Fruit fly (Drosophila melanogaster): ENCODE results near the gene CG43895.
A peak's percentile ranks its signal among the peaks of the same experiment; 100 is the strongest.

Gene CG43895

DNA sequence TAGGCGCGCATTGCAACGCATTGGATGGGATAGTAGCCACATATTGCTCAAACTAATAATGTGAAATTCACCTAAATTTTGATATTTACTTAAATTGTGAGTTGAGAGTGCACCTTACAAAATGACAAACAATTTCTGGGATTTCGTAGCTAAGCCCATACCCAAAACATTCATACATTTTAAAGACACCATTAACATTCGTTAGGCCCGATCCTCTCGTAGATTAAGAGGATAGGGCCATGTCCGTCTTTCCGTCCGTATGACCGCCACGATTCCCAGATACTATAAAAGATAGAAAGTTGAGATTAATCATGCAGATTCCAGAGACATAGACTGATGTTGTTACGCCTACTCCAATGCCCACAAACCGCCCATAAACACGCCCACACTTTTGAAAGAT is at the start of gene CG43895:
CG43895 (minus strand) TSS at position 101 of the 400 bp plus-strand sequence.
- TF ChIP-seq Blimp-1 (GFP tag; optimal IDR thresholded peaks at IDR 0.05) (no peak), Ets21C (GFP tag; optimal IDR thresholded peaks at IDR 0.05) (no peak), CG11762 (GFP tag; optimal IDR thresholded peaks at IDR 0.05; ENCODE audit: insufficient read depth) (no peak), CG11902 (GFP tag; optimal IDR thresholded peaks at IDR 0.05) (no peak), CG32006 (GFP tag; optimal IDR thresholded peaks at IDR 0.05) (no peak), fd85E (GFP tag; optimal IDR thresholded peaks at IDR 0.05) (no peak), Smox (GFP tag; optimal IDR thresholded peaks at IDR 0.05) (no peak), achi (GFP tag; optimal IDR thresholded peaks at IDR 0.05) (no peak)

DNA sequence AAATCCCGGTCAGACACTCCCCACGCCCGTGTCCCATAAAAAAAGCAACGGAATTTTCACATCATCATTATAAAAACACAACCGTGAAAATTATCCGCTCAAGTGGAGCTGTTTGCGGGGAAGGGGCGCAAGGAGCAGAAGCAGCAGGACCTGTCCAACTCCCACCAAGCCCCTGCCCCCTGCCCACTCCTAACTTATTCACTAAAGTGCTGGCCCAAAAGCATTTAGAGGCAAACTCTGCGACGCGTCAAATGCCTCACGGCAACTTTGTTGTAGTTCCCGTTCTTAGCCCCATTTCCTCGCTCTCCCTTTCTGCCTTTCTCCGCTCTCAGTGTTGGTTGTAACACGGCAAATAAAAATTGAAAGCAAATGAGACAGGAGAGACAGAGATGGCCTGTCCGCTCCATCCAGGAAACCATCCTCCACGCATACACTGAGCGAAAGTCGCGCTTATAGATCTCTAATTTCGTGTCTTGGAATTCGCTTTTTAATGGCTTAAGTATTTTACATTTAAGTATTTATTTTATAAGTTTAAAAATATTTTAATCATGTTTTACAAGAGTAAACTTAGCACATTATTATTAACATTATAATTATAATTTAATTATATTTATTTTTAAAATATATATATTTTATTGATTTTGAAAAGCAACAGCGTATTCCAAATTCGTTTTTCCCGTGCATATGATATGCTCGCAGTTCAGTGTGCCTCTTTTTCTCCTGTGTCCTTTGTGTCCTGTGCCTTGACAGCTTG is 46.0 kb upstream of the CG43895 start:
- TF ChIP-seq CG6163 (GFP tag; IDR thresholded peaks at IDR 0.05): no peak
- no peak for TF ChIP-seq Sox14 (GFP tag; optimal IDR thresholded peaks at IDR 0.05)
- no peak for TF ChIP-seq svp (GFP tag)
- TF ChIP-seq Smox (GFP tag; optimal IDR thresholded peaks at IDR 0.05): no peak
- no peak for TF ChIP-seq lz (GFP tag; optimal IDR thresholded peaks at IDR 0.05)
- no peak for TF ChIP-seq dac (GFP tag; optimal IDR thresholded peaks at IDR 0.05)
- no peak for TF ChIP-seq CG1621 (tag; optimal IDR thresholded peaks at IDR 0.05)
- no peak for TF ChIP-seq Lpt (GFP tag; optimal IDR thresholded peaks at IDR 0.05)
- TF ChIP-seq CG11762 (GFP tag; optimal IDR thresholded peaks at IDR 0.05; ENCODE audit: insufficient read depth): no peak
- no peak for TF ChIP-seq CG15336 (GFP tag; IDR thresholded peaks at IDR 0.05)
- no peak for TF ChIP-seq CG6276 (GFP tag; optimal IDR thresholded peaks at IDR 0.05)
- TF ChIP-seq CG10669 (GFP tag; optimal IDR thresholded peaks at IDR 0.05): no peak
- no peak for TF ChIP-seq CG4318 (GFP tag; optimal IDR thresholded peaks at IDR 0.05)
- TF ChIP-seq CG3919 (GFP tag; optimal IDR thresholded peaks at IDR 0.05): no peak
- TF ChIP-seq vri (GFP tag; optimal IDR thresholded peaks at IDR 0.05): no peak
- TF ChIP-seq Eip78C (GFP tag): peak; percentile 50
- peak in 1 of 2 experiments; percentile 4 for TF ChIP-seq ss (GFP tag; optimal IDR thresholded peaks at IDR 0.05)
- TF ChIP-seq CG32006 (GFP tag; optimal IDR thresholded peaks at IDR 0.05): peak; percentile 48
- no peak for TF ChIP-seq fd59A (GFP tag; optimal IDR thresholded peaks at IDR 0.05)
- no peak for TF ChIP-seq pdm3 (GFP tag; optimal IDR thresholded peaks at IDR 0.05)
- TF ChIP-seq CG3032 (tag; optimal IDR thresholded peaks at IDR 0.05): peak; percentile 23
- TF ChIP-seq Eip75B (GFP tag; optimal IDR thresholded peaks at IDR 0.05): no peak
- TF ChIP-seq OdsH (GFP tag; optimal IDR thresholded peaks at IDR 0.05): no peak
- peak; percentile 15 for TF ChIP-seq dsx (GFP tag; optimal IDR thresholded peaks at IDR 0.05; ENCODE audit: poor library complexity, severe bottlenecking)
- TF ChIP-seq Ets21C (GFP tag; optimal IDR thresholded peaks at IDR 0.05): no peak
- TF ChIP-seq fd85E (GFP tag; optimal IDR thresholded peaks at IDR 0.05): no peak
- TF ChIP-seq CG10631 (GFP tag; optimal IDR thresholded peaks at IDR 0.05): peak; percentile 36
- no peak for TF ChIP-seq CG16779 (tag; optimal IDR thresholded peaks at IDR 0.05)
- TF ChIP-seq Hr39 (GFP tag; optimal IDR thresholded peaks at IDR 0.05): no peak
- no peak for TF ChIP-seq CG11902 (GFP tag; optimal IDR thresholded peaks at IDR 0.05)
- TF ChIP-seq Gug (GFP tag; IDR thresholded peaks at IDR 0.05): no peak
- no peak for TF ChIP-seq Sox102F (GFP tag; optimal IDR thresholded peaks at IDR 0.05)
- TF ChIP-seq esn (GFP tag; optimal IDR thresholded peaks at IDR 0.05): no peak
- peak; percentile 12 for TF ChIP-seq CG34406 (GFP tag; optimal IDR thresholded peaks at IDR 0.05)
- TF ChIP-seq Blimp-1 (GFP tag; optimal IDR thresholded peaks at IDR 0.05): no peak
- TF ChIP-seq Eip93F (GFP tag; optimal IDR thresholded peaks at IDR 0.05): no peak
- TF ChIP-seq achi (GFP tag; optimal IDR thresholded peaks at IDR 0.05): peak; percentile 17
- TF ChIP-seq CG9139 (GFP tag; optimal IDR thresholded peaks at IDR 0.05): no peak
- TF ChIP-seq CG6854 (GFP tag; optimal IDR thresholded peaks at IDR 0.05): no peak
- no peak for TF ChIP-seq CG6792 (GFP tag; optimal IDR thresholded peaks at IDR 0.05)
- no peak for TF ChIP-seq eg (GFP tag; IDR thresholded peaks at IDR 0.05)
- TF ChIP-seq Sox15 (GFP tag; optimal IDR thresholded peaks at IDR 0.05): no peak
- peak; percentile 20 for TF ChIP-seq acj6 (GFP tag; optimal IDR thresholded peaks at IDR 0.05)
- TF ChIP-seq cyc (GFP tag; optimal IDR thresholded peaks at IDR 0.05): no peak
- TF ChIP-seq topi (GFP tag; optimal IDR thresholded peaks at IDR 0.05): no peak
- peak; percentile 23 for TF ChIP-seq CG8632 (GFP tag; optimal IDR thresholded peaks at IDR 0.05)
- no peak for TF ChIP-seq Hr4 (GFP tag; optimal IDR thresholded peaks at IDR 0.05)
- peak; percentile 11 for TF ChIP-seq CG6808 (GFP tag; optimal IDR thresholded peaks at IDR 0.05)

All from whole organism, prepupa.